Fruit fly (Drosophila melanogaster) whole organism, pupa: ENCODE data around the gene GILT1.

ENCODE experiments used
- CG10348 ChIP-seq: fragments of 200-800 bp; sonication (Bioruptor generic); IDR thresholded peaks from 2 replicates; pipeline ENCODE4 v1.3.6; 2022; ENCODE audit warnings: missing biosample characterization, missing genetic modification characterization
- CG17806 ChIP-seq: fragments of 200-800 bp; sonication (Bioruptor generic); optimal IDR thresholded peaks from 2 replicates; lab custom pipeline; 2018; ENCODE audit warnings: missing biosample characterization, mild to moderate bottlenecking, missing genetic modification characterization, moderate library complexity
- CG34367 ChIP-seq: fragments of 200-800 bp; sonication (Bioruptor generic); optimal IDR thresholded peaks from 2 replicates; lab custom pipeline; 2018; ENCODE audit warnings: missing biosample characterization, mild to moderate bottlenecking, missing genetic modification characterization
- CG4496 ChIP-seq: fragments of 200-800 bp; sonication (Bioruptor generic); IDR thresholded peaks from 3 replicates; pipeline ENCODE4 v1.3.6; 2022; ENCODE audit warnings: missing biosample characterization, missing genetic modification characterization
- CG8301 ChIP-seq: fragments of 200-800 bp; sonication (Bioruptor generic); optimal IDR thresholded peaks from 2 replicates; lab custom pipeline; 2018; ENCODE audit warnings: missing biosample characterization, mild to moderate bottlenecking, missing genetic modification characterization
- EcR ChIP-seq: fragments of 200-800 bp; sonication (Bioruptor generic); optimal IDR thresholded peaks from 3 replicates; lab custom pipeline; 2019; ENCODE audit warnings: missing biosample characterization, missing genetic modification characterization, mild to moderate bottlenecking, moderate library complexity, missing genetic modification reagents
- fd96Ca ChIP-seq: fragments of 200-800 bp; sonication (Bioruptor generic); IDR thresholded peaks from 3 replicates; pipeline ENCODE4 v1.3.6; 2022; ENCODE audit warnings: missing biosample characterization, missing genetic modification characterization
- rn ChIP-seq: fragments of 200-800 bp; sonication (Bioruptor generic); IDR thresholded peaks from 2 replicates; pipeline ENCODE4 v1.3.6; 2022; ENCODE audit warnings: missing biosample characterization, missing genetic modification characterization

DNA sequence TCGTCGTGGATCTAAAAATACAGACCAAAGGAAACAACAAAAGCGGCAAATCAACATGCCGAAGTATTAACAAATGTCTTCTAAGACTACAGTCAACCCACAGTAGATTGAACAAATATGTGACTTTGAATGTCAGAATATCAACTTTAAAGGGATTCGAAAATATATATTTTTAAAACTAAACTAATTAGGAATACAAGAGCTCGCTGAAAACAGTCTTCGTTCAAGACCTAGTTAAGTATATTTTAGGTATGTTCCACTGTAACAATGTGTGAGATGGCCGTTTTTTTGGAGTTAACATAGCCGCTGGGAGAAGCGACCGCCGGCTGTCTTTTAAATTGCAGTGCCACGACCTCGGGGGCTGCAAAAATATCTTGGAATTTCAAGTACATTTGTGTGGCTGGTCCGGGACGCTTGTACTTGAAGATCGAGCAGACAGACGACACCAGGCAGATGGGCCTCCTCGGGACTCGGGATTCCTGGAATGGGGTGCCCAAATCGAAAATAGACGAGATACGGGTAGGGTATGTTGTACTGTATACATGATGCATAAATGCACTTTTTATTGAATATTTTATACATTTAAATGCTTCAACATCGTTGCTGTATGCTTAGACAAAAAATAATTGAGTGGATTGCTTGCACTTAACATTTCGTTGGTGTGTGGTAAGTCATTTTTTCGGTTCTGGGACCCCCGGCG lies 26.8 kb upstream of the GILT1 start:
- TF ChIP-seq EcR (GFP tag; lab: Kevin White, UChicago) (no peak), rn (0 out of 2 replicates have a peak, but pooled peaks have one; percentile 24), fd96Ca (GFP tag; lab: Robert Waterston, UW) (no peak), CG4496 (GFP tag; lab: Robert Waterston, UW) (peak; percentile 84), CG17806 (tag; lab: Kevin White, UChicago) (peak; percentile 75), CG34367 (peak; percentile 61), CG8301 (tag; lab: Kevin White, UChicago) (peak; percentile 77), CG10348 (peak; percentile 40; the same call in 1 of the 2 replicates)
